Worm (Caenorhabditis elegans) whole organism, young adult: Measurements from ENCODE around the gene F31F7.2.

Experiments used
- B0035.1 ChIP-seq: sonication (generic microtip); optimal IDR thresholded peaks from 2 replicates; lab custom pipeline; 2016; ENCODE audit warnings: missing genetic modification characterization, mild to moderate bottlenecking, missing compliant biosample characterization, missing genotype, missing genetic modification reagents
- mxl-1 ChIP-seq: sonication (generic microtip); optimal IDR thresholded peaks from 2 replicates; lab custom pipeline; 2016; ENCODE audit warnings: missing genetic modification characterization, missing compliant biosample characterization
- nfya-1 ChIP-seq: sonication (generic microtip); optimal IDR thresholded peaks from 2 replicates; lab custom pipeline; 2017; ENCODE audit warnings: antibody characterized with exemption, missing compliant biosample characterization, missing genetic modification characterization, borderline replicate concordance; ENCODE audit not compliant: insufficient read depth
- snpc-4 ChIP-seq, 5 experiments: fragments of 150-350 bp in 1 of 5; sonication (generic microtip) in 4 of 5; optimal IDR thresholded peaks; 2 replicates each; lab custom pipeline; 2014 to 2018; ENCODE audit warnings: missing genetic modification characterization in 5 of 5, missing biosample characterization in 3 of 5, antibody characterized with exemption in 2 of 5, mild to moderate bottlenecking in 2 of 5, missing compliant biosample characterization in 2 of 5, missing genotype in 2 of 5, moderate library complexity in 2 of 5, missing genetic modification reagents in 1 of 5

DNA sequence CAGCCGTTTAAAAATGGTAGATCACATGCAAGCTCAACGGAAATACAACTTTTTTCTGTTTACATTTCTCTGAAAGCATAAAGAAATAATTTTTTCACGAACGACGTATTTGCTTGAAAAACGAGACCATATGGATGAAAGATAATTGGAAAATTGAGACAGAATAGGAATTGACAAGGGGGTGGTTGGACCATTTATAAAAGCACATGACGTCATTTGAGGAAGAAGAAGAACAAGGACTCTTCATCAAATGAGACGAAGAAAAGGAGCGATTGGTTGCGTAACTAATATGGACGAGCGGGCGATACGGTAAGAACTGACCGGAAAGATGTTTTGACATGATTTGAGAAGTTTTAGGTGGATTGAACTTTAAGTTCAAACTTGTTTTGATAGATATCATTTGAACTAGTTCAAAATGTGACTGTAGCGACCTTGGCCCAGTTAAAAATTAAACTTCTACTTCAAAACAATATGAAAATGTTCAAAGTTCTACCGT is 42.2 kb upstream of the F31F7.2 start:
- TF ChIP-seq nfya-1 (no peak), B0035.1 (no peak), mxl-1 (tag; lab: Kevin White, UChicago) (no peak), snpc-4 (GFP tag; optimal IDR thresholded peaks at IDR 0.05; lab: Kevin White, UChicago) (no peak), snpc-4 (tag; optimal IDR thresholded peaks at IDR 0.05; lab: Kevin White, UChicago) (no peak)
